Fruit fly (Drosophila melanogaster) whole organism, prepupa: ENCODE results near the gene Sms.

Source experiments
- CG10631 ChIP-seq: fragments of 200-800 bp; sonication (Bioruptor generic); optimal IDR thresholded peaks from 2 replicates; lab custom pipeline; 2016; ENCODE audit warnings: missing biosample characterization, missing genetic modification characterization
- CG10669 ChIP-seq: fragments of 200-800 bp; sonication (Bioruptor generic); optimal IDR thresholded peaks from 3 replicates; lab custom pipeline; 2018; ENCODE audit warnings: missing biosample characterization, mild to moderate bottlenecking, missing genetic modification characterization, moderate library complexity
- CG11294 ChIP-seq: fragments of 200-800 bp; sonication (Bioruptor generic); IDR thresholded peaks from 2 replicates; pipeline ENCODE4 v1.3.6; 2022; ENCODE audit warnings: missing biosample characterization, missing genetic modification characterization
- CG11902 ChIP-seq: fragments of 200-800 bp; sonication (Bioruptor generic); optimal IDR thresholded peaks from 3 replicates; lab custom pipeline; 2016; ENCODE audit warnings: missing biosample characterization, missing genetic modification characterization
- CG16779 ChIP-seq: fragments of 200-800 bp; sonication (Bioruptor generic); optimal IDR thresholded peaks from 3 replicates; lab custom pipeline; 2017; ENCODE audit warnings: missing biosample characterization, mild to moderate bottlenecking, missing genetic modification characterization
- CG3032 ChIP-seq: fragments of 200-800 bp; optimal IDR thresholded peaks from 2 replicates; lab custom pipeline; 2019; ENCODE audit warnings: missing biosample characterization, mild to moderate bottlenecking, missing genetic modification characterization, moderate library complexity
- CG31627 ChIP-seq: fragments of 200-800 bp; sonication (Bioruptor generic); optimal IDR thresholded peaks from 3 replicates; lab custom pipeline; 2016; ENCODE audit warnings: missing biosample characterization, missing genetic modification characterization
- CG32006 ChIP-seq: fragments of 200-800 bp; sonication (Bioruptor generic); optimal IDR thresholded peaks from 3 replicates; lab custom pipeline; 2017; ENCODE audit warnings: missing biosample characterization, mild to moderate bottlenecking, missing genetic modification characterization
- CG34406 ChIP-seq: fragments of 200-800 bp; sonication (Bioruptor generic); optimal IDR thresholded peaks from 3 replicates; lab custom pipeline; 2016; ENCODE audit warnings: missing biosample characterization, missing genetic modification characterization
- CG3919 ChIP-seq: fragments of 200-800 bp; sonication (Bioruptor generic); optimal IDR thresholded peaks from 3 replicates; lab custom pipeline; 2016; ENCODE audit warnings: missing biosample characterization, missing genetic modification characterization
- CG4318 ChIP-seq: fragments of 200-800 bp; sonication (Bioruptor generic); optimal IDR thresholded peaks from 3 replicates; lab custom pipeline; 2017; ENCODE audit warnings: missing biosample characterization, mild to moderate bottlenecking, missing genetic modification characterization
- CG6163 ChIP-seq: fragments of 200-800 bp; sonication (Bioruptor generic); IDR thresholded peaks from 3 replicates; pipeline ENCODE4 v1.3.6; 2022; ENCODE audit warnings: missing biosample characterization, missing genetic modification characterization
- CG6792 ChIP-seq: fragments of 200-800 bp; sonication (Bioruptor generic); optimal IDR thresholded peaks from 3 replicates; lab custom pipeline; 2016; ENCODE audit warnings: missing biosample characterization, missing genetic modification characterization
- CG8319 ChIP-seq: fragments of 200-800 bp; sonication (Bioruptor generic); optimal IDR thresholded peaks from 3 replicates; lab custom pipeline; 2016; ENCODE audit warnings: missing biosample characterization, missing genetic modification characterization
- CG8632 ChIP-seq: fragments of 200-800 bp; sonication (Bioruptor generic); optimal IDR thresholded peaks from 3 replicates; lab custom pipeline; 2016; ENCODE audit warnings: missing biosample characterization, missing genetic modification characterization
- CG9139 ChIP-seq: fragments of 200-800 bp; sonication (Bioruptor generic); optimal IDR thresholded peaks from 3 replicates; lab custom pipeline; 2017; ENCODE audit warnings: missing biosample characterization, mild to moderate bottlenecking, missing genetic modification characterization
- Eip78C ChIP-seq: fragments of 200-800 bp; sonication (Bioruptor generic); peaks from one replicate; lab custom pipeline; 2016; ENCODE audit warnings: missing biosample characterization, missing genetic modification characterization
- Eip93F ChIP-seq: fragments of 200-800 bp; sonication (Bioruptor generic); optimal IDR thresholded peaks from 2 replicates; lab custom pipeline; 2016; ENCODE audit warnings: missing biosample characterization, mild to moderate bottlenecking, missing genetic modification characterization
- Ets96B ChIP-seq: fragments of 200-800 bp; optimal IDR thresholded peaks from 2 replicates; lab custom pipeline; 2019; ENCODE audit warnings: missing biosample characterization, mild to moderate bottlenecking, missing genetic modification characterization, moderate library complexity
- Gug ChIP-seq: fragments of 200-800 bp; sonication (Bioruptor generic); IDR thresholded peaks from 2 replicates; pipeline ENCODE4 v1.3.6; 2022; ENCODE audit warnings: missing biosample characterization, missing genetic modification characterization
- Hr39 ChIP-seq: fragments of 200-800 bp; sonication (Bioruptor generic); optimal IDR thresholded peaks from 2 replicates; lab custom pipeline; 2016; ENCODE audit warnings: missing biosample characterization, missing genetic modification characterization
- Hr4 ChIP-seq: fragments of 200-800 bp; sonication (Bioruptor generic); optimal IDR thresholded peaks from 3 replicates; lab custom pipeline; 2016; ENCODE audit warnings: missing biosample characterization, missing genetic modification characterization
- Lpt ChIP-seq: fragments of 200-800 bp; sonication (Bioruptor generic); optimal IDR thresholded peaks from 3 replicates; lab custom pipeline; 2016; ENCODE audit warnings: missing biosample characterization, missing genetic modification characterization
- Met ChIP-seq: fragments of 200-800 bp; sonication (Bioruptor generic); optimal IDR thresholded peaks from 3 replicates; lab custom pipeline; 2016; ENCODE audit warnings: missing biosample characterization, missing genetic modification characterization
- OdsH ChIP-seq: fragments of 200-800 bp; sonication (Bioruptor generic); optimal IDR thresholded peaks from 3 replicates; lab custom pipeline; 2016; ENCODE audit warnings: missing biosample characterization, missing genetic modification characterization
- Smox ChIP-seq: fragments of 200-800 bp; sonication (Bioruptor generic); optimal IDR thresholded peaks from 3 replicates; lab custom pipeline; 2016; ENCODE audit warnings: missing biosample characterization, missing genetic modification characterization
- Sox14 ChIP-seq: fragments of 200-800 bp; sonication (Bioruptor generic); optimal IDR thresholded peaks from 3 replicates; lab custom pipeline; 2016; ENCODE audit warnings: missing biosample characterization, missing genetic modification characterization
- Sox15 ChIP-seq: fragments of 200-800 bp; sonication (Bioruptor generic); optimal IDR thresholded peaks from 3 replicates; lab custom pipeline; 2016; ENCODE audit warnings: missing biosample characterization, missing genetic modification characterization
- achi ChIP-seq: fragments of 200-800 bp; sonication (Bioruptor generic); optimal IDR thresholded peaks from 3 replicates; lab custom pipeline; 2016; ENCODE audit warnings: missing biosample characterization, missing genetic modification characterization
- acj6 ChIP-seq: fragments of 200-800 bp; sonication (Bioruptor generic); optimal IDR thresholded peaks from 3 replicates; lab custom pipeline; 2016; ENCODE audit warnings: missing biosample characterization, missing genetic modification characterization
- cyc ChIP-seq: fragments of 200-800 bp; sonication (Bioruptor generic); optimal IDR thresholded peaks from 3 replicates; lab custom pipeline; 2016; ENCODE audit warnings: missing biosample characterization, missing genetic modification characterization
- dac ChIP-seq: fragments of 200-800 bp; sonication (Bioruptor generic); optimal IDR thresholded peaks from 2 replicates; lab custom pipeline; 2017; ENCODE audit warnings: missing biosample characterization, mild to moderate bottlenecking, missing genetic modification characterization
- eg ChIP-seq: fragments of 200-800 bp; sonication (Bioruptor generic); IDR thresholded peaks from 3 replicates; pipeline ENCODE4 v1.3.6; 2022; ENCODE audit warnings: missing biosample characterization, missing genetic modification characterization
- esn ChIP-seq: fragments of 200-800 bp; sonication (Bioruptor generic); optimal IDR thresholded peaks from 2 replicates; lab custom pipeline; 2016; ENCODE audit warnings: missing biosample characterization, mild to moderate bottlenecking, missing genetic modification characterization, moderate library complexity
- fkh ChIP-seq: fragments of 200-800 bp; sonication (Bioruptor generic); optimal IDR thresholded peaks from 3 replicates; lab custom pipeline; 2017; ENCODE audit warnings: missing biosample characterization, mild to moderate bottlenecking, missing genetic modification characterization, moderate library complexity
- lz ChIP-seq: fragments of 200-800 bp; sonication (Bioruptor generic); optimal IDR thresholded peaks from 3 replicates; lab custom pipeline; 2016; ENCODE audit warnings: missing biosample characterization, missing genetic modification characterization
- pdm3 ChIP-seq: fragments of 200-800 bp; sonication (Bioruptor generic); optimal IDR thresholded peaks from 3 replicates; lab custom pipeline; 2016; ENCODE audit warnings: missing biosample characterization, missing genetic modification characterization
- salr ChIP-seq, 2 experiments: fragments of 200-800 bp; sonication (Bioruptor generic); optimal IDR thresholded peaks; 3 replicates each; lab custom pipeline; 2016 to 2018; ENCODE audit warnings: missing biosample characterization in 2 of 2, missing genetic modification characterization in 2 of 2, mild to moderate bottlenecking in 1 of 2
- ss ChIP-seq, 2 experiments: fragments of 200-800 bp; sonication (Bioruptor generic); optimal IDR thresholded peaks; 2 replicates in 1 of 2; 3 replicates in 1 of 2; lab custom pipeline; 2017 to 2018; ENCODE audit warnings: mild to moderate bottlenecking in 2 of 2, missing biosample characterization in 2 of 2, missing genetic modification characterization in 2 of 2, moderate library complexity in 1 of 2
- svp ChIP-seq: fragments of 200-800 bp; sonication (Bioruptor generic); peaks from one replicate; lab custom pipeline; 2016; ENCODE audit warnings: missing biosample characterization, missing genetic modification characterization
- topi ChIP-seq: fragments of 200-800 bp; sonication (Bioruptor generic); optimal IDR thresholded peaks from 3 replicates; lab custom pipeline; 2016; ENCODE audit warnings: missing biosample characterization, missing genetic modification characterization

The Sms gene

dm6 chr3L:12277054-12277879, at the start of gene Sms, which contains the start of gene INPP5E:
Sms (minus strand) TSS chr3L:12277251.
INPP5E (plus strand) TSS chr3L:12277655.
- peak; percentile 10 for TF ChIP-seq dac
- peak; percentile 29 for TF ChIP-seq CG3919 (GFP tag; lab: Kevin White, UChicago)
- peak; percentile 28 for TF ChIP-seq topi
- TF ChIP-seq Sox15 (GFP tag; lab: Kevin White, UChicago) = peak; percentile 29
- TF ChIP-seq lz (GFP tag; lab: Kevin White, UChicago) = peak; percentile 4
- TF ChIP-seq eg (GFP tag; lab: Robert Waterston, UW) = peak; percentile 32; the same call in 1 of the 3 replicates
- TF ChIP-seq Ets96B (tag; lab: Kevin White, UChicago) = no peak
- no peak for TF ChIP-seq CG8319 (GFP tag; lab: Kevin White, UChicago)
- TF ChIP-seq CG8632 = peak; percentile 35
- peak; percentile 38 for TF ChIP-seq cyc
- peak in 1 of 2 experiments; percentile 28 for TF ChIP-seq ss (GFP tag; optimal IDR thresholded peaks at IDR 0.05; lab: Kevin White, UChicago)
- TF ChIP-seq CG3032 = peak; percentile 50
- TF ChIP-seq achi = peak; percentile 54
- peak; percentile 52 for TF ChIP-seq OdsH (GFP tag; lab: Kevin White, UChicago)
- no peak for TF ChIP-seq CG9139 (GFP tag; lab: Kevin White, UChicago)
- TF ChIP-seq CG4318 (GFP tag; lab: Kevin White, UChicago) = no peak
- peak; percentile 46 for TF ChIP-seq CG32006 (GFP tag; lab: Kevin White, UChicago)
- TF ChIP-seq Smox (GFP tag; lab: Kevin White, UChicago) = peak; percentile 25
- TF ChIP-seq CG16779 (tag; lab: Kevin White, UChicago) = no peak
- TF ChIP-seq CG34406 (GFP tag; lab: Kevin White, UChicago) = peak; percentile 56
- peak; percentile 4 for TF ChIP-seq CG10669 (GFP tag; lab: Kevin White, UChicago)
- no peak for TF ChIP-seq Lpt (GFP tag; lab: Kevin White, UChicago)
- no peak; the same call in 1 of the 2 replicates for TF ChIP-seq CG11294 (GFP tag; lab: Robert Waterston, UW)
- peak; percentile 66 for TF ChIP-seq CG10631 (GFP tag; lab: Kevin White, UChicago)
- TF ChIP-seq CG11902 (GFP tag; lab: Kevin White, UChicago) = peak; percentile 42
- TF ChIP-seq CG31627 (GFP tag; lab: Kevin White, UChicago) = peak; percentile 22
- TF ChIP-seq Eip93F (GFP tag; lab: Kevin White, UChicago) = no peak
- TF ChIP-seq Met (GFP tag; lab: Kevin White, UChicago) = peak; percentile 25
- TF ChIP-seq acj6 = peak; percentile 55
- TF ChIP-seq CG6163 (GFP tag; lab: Robert Waterston, UW) = peak; percentile 37; the same call in 1 of the 3 replicates
- TF ChIP-seq Hr4 (GFP tag; lab: Kevin White, UChicago) = peak; percentile 47
- TF ChIP-seq fkh (GFP tag; lab: Kevin White, UChicago) = no peak
- TF ChIP-seq esn (GFP tag; lab: Kevin White, UChicago) = peak; percentile 52
- TF ChIP-seq Eip78C (GFP tag; lab: Kevin White, UChicago) = peak; percentile 61
- TF ChIP-seq Hr39 (GFP tag; lab: Kevin White, UChicago) = peak; percentile 34
- TF ChIP-seq salr (GFP tag; optimal IDR thresholded peaks at IDR 0.05; lab: Kevin White, UChicago) = peak in 1 of 2 experiments; percentile 56
- TF ChIP-seq svp = peak; percentile 68
- TF ChIP-seq Gug (GFP tag; lab: Robert Waterston, UW) = no peak
- no peak for TF ChIP-seq CG6792 (GFP tag; lab: Kevin White, UChicago)
- peak; percentile 11 for TF ChIP-seq Sox14 (GFP tag; lab: Kevin White, UChicago)
- TF ChIP-seq pdm3 (GFP tag; lab: Kevin White, UChicago) = peak; percentile 52
